Fruit fly (Drosophila melanogaster): Measurements from ENCODE around the gene Rga.

Gene Rga

DNA sequence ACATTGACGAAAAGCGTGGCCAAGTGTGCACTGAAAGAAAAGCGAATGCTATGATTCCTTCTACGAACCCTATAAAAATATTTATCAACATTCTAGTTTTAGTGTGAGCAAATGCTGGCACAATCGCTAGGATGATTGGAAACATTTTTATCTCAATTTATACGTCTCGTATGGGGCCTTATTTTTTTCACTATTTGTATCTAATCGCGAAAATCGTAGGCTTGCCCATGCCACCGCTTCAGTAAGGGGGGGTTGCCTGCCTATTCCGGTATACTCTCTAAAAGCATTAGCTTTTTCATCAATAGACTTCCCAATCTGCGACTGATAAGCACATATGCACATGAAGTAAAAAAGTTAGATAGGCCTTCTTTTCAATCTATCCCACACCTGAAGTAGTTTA is 47.3 kb downstream of the Rga start (continued):
- TF ChIP-seq gcm (GFP tag; optimal IDR thresholded peaks at IDR 0.05) (peak; percentile 56), az2 (GFP tag; optimal IDR thresholded peaks at IDR 0.05) (peak; percentile 74), CG7357 (GFP tag; IDR thresholded peaks at IDR 0.05) (peak; percentile 68; the same call in 2 of the 3 replicates), CG14050 (GFP tag; IDR thresholded peaks at IDR 0.05) (peak; percentile 80), chm (GFP tag; IDR thresholded peaks at IDR 0.05) (peak; percentile 73; the same call in 1 of the 2 replicates), fu2 (GFP tag; optimal IDR thresholded peaks at IDR 0.05) (peak; percentile 53), psq (GFP tag; optimal IDR thresholded peaks at IDR 0.05) (no peak), Asciz (GFP tag; optimal IDR thresholded peaks at IDR 0.05) (peak; percentile 78), CG30403 (GFP tag; optimal IDR thresholded peaks at IDR 0.05) (peak; percentile 71), Sin3A (optimal IDR thresholded peaks at IDR 0.05) (no peak), CG13624 (GFP tag; optimal IDR thresholded peaks at IDR 0.05) (peak; percentile 58), Doc3 (GFP tag; IDR thresholded peaks at IDR 0.05; ENCODE audit: partially characterized antibody) (no peak), kay (GFP tag; optimal IDR thresholded peaks at IDR 0.05) (peak; percentile 39), CG12219 (GFP tag; optimal IDR thresholded peaks at IDR 0.05) (peak; percentile 80), HLH3B (GFP tag; IDR thresholded peaks at IDR 0.05) (peak; percentile 90), CG18476 (GFP tag; optimal IDR thresholded peaks at IDR 0.05) (peak; percentile 65), pum (GFP tag; optimal IDR thresholded peaks at IDR 0.05) (peak; percentile 75), Gsc (GFP tag; IDR thresholded peaks at IDR 0.05) (0 out of 2 replicates have a peak, but pooled peaks have one; percentile 35), Lim3 (GFP tag; IDR thresholded peaks at IDR 0.05) (0 out of 2 replicates have a peak, but pooled peaks have one; percentile 8), kni (GFP tag; optimal IDR thresholded peaks at IDR 0.05) (no peak), eyg (GFP tag; optimal IDR thresholded peaks at IDR 0.05) (peak; percentile 77), Meics (GFP tag; optimal IDR thresholded peaks at IDR 0.05) (peak; percentile 79), CG10959 (GFP tag; IDR thresholded peaks at IDR 0.05) (no peak), CG17361 (GFP tag; IDR thresholded peaks at IDR 0.05) (peak; percentile 79), CG17385 (GFP tag; optimal IDR thresholded peaks at IDR 0.05) (peak; percentile 83), gem (tag; optimal IDR thresholded peaks at IDR 0.05) (no peak), fd96Cb (tag; optimal IDR thresholded peaks at IDR 0.05) (peak; percentile 74), CG10267 (tag; optimal IDR thresholded peaks at IDR 0.05) (peak; percentile 50), CG8765 (GFP tag; IDR thresholded peaks at IDR 0.05) (0 out of 2 replicates have a peak, but pooled peaks have one; percentile 29), CG9797 (GFP tag; optimal IDR thresholded peaks at IDR 0.05) (peak; percentile 5), pb (GFP tag; optimal IDR thresholded peaks at IDR 0.05) (peak; percentile 41), Deaf1 (tag; optimal IDR thresholded peaks at IDR 0.05) (peak; percentile 25), Ssrp (tag; optimal IDR thresholded peaks at IDR 0.05) (peak; percentile 71), dpn (GFP tag; optimal IDR thresholded peaks at IDR 0.05) (peak; percentile 57 to 74), CG2199 (GFP tag; IDR thresholded peaks at IDR 0.05) (no peak), YL-1 (GFP tag; optimal IDR thresholded peaks at IDR 0.05) (no peak), al (GFP tag; IDR thresholded peaks at IDR 0.05) (peak; percentile 70), Dll (GFP tag; IDR thresholded peaks at IDR 0.05; ENCODE audit: partially characterized antibody) (no peak), CG4854 (GFP tag; optimal IDR thresholded peaks at IDR 0.05) (peak; percentile 50), CG6654 (GFP tag; optimal IDR thresholded peaks at IDR 0.05) (peak; percentile 19), CG7839 (tag; optimal IDR thresholded peaks at IDR 0.05) (no peak), CG2202 (tag; optimal IDR thresholded peaks at IDR 0.05) (no peak), CG11695 (GFP tag; IDR thresholded peaks at IDR 0.05) (peak; percentile 89), CG43689 (GFP tag; IDR thresholded peaks at IDR 0.05) (peak; percentile 53; the same call in 1 of the 2 replicates), wek (GFP tag; optimal IDR thresholded peaks at IDR 0.05) (no peak), CG10565 (GFP tag; optimal IDR thresholded peaks at IDR 0.05) (no peak), E2f1 (GFP tag; IDR thresholded peaks at IDR 0.05) (peak; percentile 86), CG17186 (GFP tag; optimal IDR thresholded peaks at IDR 0.05) (no peak), NfI (GFP tag; optimal IDR thresholded peaks at IDR 0.05) (peak; percentile 81), slou (GFP tag; optimal IDR thresholded peaks at IDR 0.05) (peak; percentile 40), CG3726 (GFP tag; IDR thresholded peaks at IDR 0.05) (peak; percentile 72; the same call in 1 of the 3 replicates)

Data from whole organism, embryonic.